Fruit fly (Drosophila melanogaster) whole organism, prepupa: ENCODE measurements around the gene CG44004.

Source experiments
- Blimp-1 ChIP-seq: fragments of 200-800 bp; sonication (Bioruptor generic); optimal IDR thresholded peaks from 3 replicates; lab custom pipeline; 2017; ENCODE audit warnings: missing biosample characterization, missing genetic modification characterization, mild to moderate bottlenecking, moderate library complexity, missing genetic modification reagents
- CG31627 ChIP-seq: fragments of 200-800 bp; sonication (Bioruptor generic); optimal IDR thresholded peaks from 3 replicates; lab custom pipeline; 2016; ENCODE audit warnings: missing biosample characterization, missing genetic modification characterization
- CG4318 ChIP-seq: fragments of 200-800 bp; sonication (Bioruptor generic); optimal IDR thresholded peaks from 3 replicates; lab custom pipeline; 2017; ENCODE audit warnings: missing biosample characterization, mild to moderate bottlenecking, missing genetic modification characterization
- Eip78C ChIP-seq: fragments of 200-800 bp; sonication (Bioruptor generic); peaks from one replicate; lab custom pipeline; 2016; ENCODE audit warnings: missing biosample characterization, missing genetic modification characterization
- Ets96B ChIP-seq: fragments of 200-800 bp; optimal IDR thresholded peaks from 2 replicates; lab custom pipeline; 2019; ENCODE audit warnings: missing biosample characterization, mild to moderate bottlenecking, missing genetic modification characterization, moderate library complexity
- Hr38 ChIP-seq: sonication (Bioruptor generic); optimal IDR thresholded peaks from 2 replicates; lab custom pipeline; 2016; ENCODE audit warnings: missing biosample characterization, missing genetic modification characterization
- Hr4 ChIP-seq: fragments of 200-800 bp; sonication (Bioruptor generic); optimal IDR thresholded peaks from 3 replicates; lab custom pipeline; 2016; ENCODE audit warnings: missing biosample characterization, missing genetic modification characterization
- Smox ChIP-seq: fragments of 200-800 bp; sonication (Bioruptor generic); optimal IDR thresholded peaks from 3 replicates; lab custom pipeline; 2016; ENCODE audit warnings: missing biosample characterization, missing genetic modification characterization
- Sox14 ChIP-seq: fragments of 200-800 bp; sonication (Bioruptor generic); optimal IDR thresholded peaks from 3 replicates; lab custom pipeline; 2016; ENCODE audit warnings: missing biosample characterization, missing genetic modification characterization
- achi ChIP-seq: fragments of 200-800 bp; sonication (Bioruptor generic); optimal IDR thresholded peaks from 3 replicates; lab custom pipeline; 2016; ENCODE audit warnings: missing biosample characterization, missing genetic modification characterization
- dsx ChIP-seq: fragments of 200-800 bp; optimal IDR thresholded peaks from 3 replicates; lab custom pipeline; 2019; ENCODE audit warnings: missing biosample characterization, mild to moderate bottlenecking, missing genetic modification characterization, moderate library complexity; ENCODE audit not compliant: poor library complexity, severe bottlenecking
- eg ChIP-seq: fragments of 200-800 bp; sonication (Bioruptor generic); IDR thresholded peaks from 3 replicates; pipeline ENCODE4 v1.3.6; 2022; ENCODE audit warnings: missing biosample characterization, missing genetic modification characterization
- fkh ChIP-seq: fragments of 200-800 bp; sonication (Bioruptor generic); optimal IDR thresholded peaks from 3 replicates; lab custom pipeline; 2017; ENCODE audit warnings: missing biosample characterization, mild to moderate bottlenecking, missing genetic modification characterization, moderate library complexity
- salr ChIP-seq, 2 experiments: fragments of 200-800 bp; sonication (Bioruptor generic); optimal IDR thresholded peaks; 3 replicates each; lab custom pipeline; 2016 to 2018; ENCODE audit warnings: missing biosample characterization in 2 of 2, missing genetic modification characterization in 2 of 2, mild to moderate bottlenecking in 1 of 2

DNA sequence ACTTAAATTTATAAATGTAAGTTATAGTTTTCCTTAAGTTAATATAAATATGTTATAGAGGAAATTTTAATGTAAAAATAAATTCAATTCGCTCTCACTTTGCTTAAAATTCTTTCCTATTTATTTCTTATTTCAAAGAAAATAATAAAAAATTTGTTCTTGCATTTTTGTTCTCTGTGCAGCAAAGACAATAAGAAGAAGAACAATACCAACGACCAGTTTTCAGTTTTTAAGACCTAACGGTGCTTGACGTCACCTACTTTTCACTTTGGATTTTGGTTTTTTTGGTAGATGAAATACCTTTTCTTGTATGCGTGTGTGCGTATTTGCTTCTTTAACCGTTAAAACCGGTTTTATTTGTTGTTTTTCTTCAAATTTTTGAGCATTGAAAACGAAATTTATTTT, 28.5 kb upstream of the CG44004 start:
- TF ChIP-seq eg (GFP tag; lab: Robert Waterston, UW) (no peak), Hr4 (GFP tag; lab: Kevin White, UChicago) (no peak), salr (GFP tag; optimal IDR thresholded peaks at IDR 0.05; lab: Kevin White, UChicago) (no peak), Eip78C (GFP tag; lab: Kevin White, UChicago) (peak; percentile 33), Sox14 (GFP tag; lab: Kevin White, UChicago) (no peak), achi (GFP tag; lab: Kevin White, UChicago) (no peak), Hr38 (no peak), Ets96B (tag; lab: Kevin White, UChicago) (no peak), CG31627 (GFP tag; lab: Kevin White, UChicago) (no peak), fkh (GFP tag; lab: Kevin White, UChicago) (no peak), CG4318 (GFP tag; lab: Kevin White, UChicago) (no peak), dsx (GFP tag; lab: Kevin White, UChicago) (no peak), Blimp-1 (peak; percentile 71), Smox (GFP tag; lab: Kevin White, UChicago) (no peak)
